Worm (Caenorhabditis elegans): Measurements from ENCODE around the gene sqv-8.

Gene sqv-8

DNA sequence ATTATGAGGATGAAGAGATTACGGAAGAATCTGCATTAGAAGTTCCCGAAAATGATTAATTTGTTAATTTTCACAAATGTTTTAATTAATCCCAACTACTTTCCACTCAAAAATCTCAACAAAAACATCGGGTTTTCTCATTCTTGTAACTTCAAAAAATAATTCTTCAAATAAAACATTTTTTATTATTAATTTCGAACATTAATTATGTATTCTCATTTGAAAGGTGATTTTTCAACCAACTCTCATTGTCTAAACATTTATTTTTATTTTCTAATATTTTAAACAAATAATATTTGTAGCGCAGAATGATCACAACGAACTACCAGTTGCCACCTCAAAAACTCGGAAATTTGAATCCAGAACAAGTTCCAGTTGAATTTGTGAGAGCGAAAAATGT is 24.5 kb downstream of the sqv-8 start, which contains the start of gene ZK1320.7:
ZK1320.7 (plus strand) TSS at position 301 of the 400 bp plus-strand sequence.
- TF ChIP-seq spr-1 (tag; optimal IDR thresholded peaks at IDR 0.05) (no peak), T20F7.1 (GFP tag; optimal IDR thresholded peaks at IDR 0.05) (no peak), lin-29 (GFP tag; IDR thresholded peaks at IDR 0.05) (no peak), F10B5.3 (tag; optimal IDR thresholded peaks at IDR 0.05) (no peak), ctbp-1 (GFP tag; IDR thresholded peaks at IDR 0.05) (no peak), nhr-48 (tag; optimal IDR thresholded peaks at IDR 0.05) (no peak), lin-1 (GFP tag; IDR thresholded peaks at IDR 0.05) (no peak), lin-39 (tag; optimal IDR thresholded peaks at IDR 0.05) (no peak), nhr-10 (tag; optimal IDR thresholded peaks at IDR 0.05) (no peak), snpc-1.2 (GFP tag; IDR thresholded peaks at IDR 0.05) (no peak), mdt-29 (GFP tag; IDR thresholded peaks at IDR 0.05) (no peak), Y48G9A.11 (GFP tag; IDR thresholded peaks at IDR 0.05) (no peak), arid-1 (GFP tag; conservative IDR thresholded peaks at IDR 0.05) (no peak)

DNA sequence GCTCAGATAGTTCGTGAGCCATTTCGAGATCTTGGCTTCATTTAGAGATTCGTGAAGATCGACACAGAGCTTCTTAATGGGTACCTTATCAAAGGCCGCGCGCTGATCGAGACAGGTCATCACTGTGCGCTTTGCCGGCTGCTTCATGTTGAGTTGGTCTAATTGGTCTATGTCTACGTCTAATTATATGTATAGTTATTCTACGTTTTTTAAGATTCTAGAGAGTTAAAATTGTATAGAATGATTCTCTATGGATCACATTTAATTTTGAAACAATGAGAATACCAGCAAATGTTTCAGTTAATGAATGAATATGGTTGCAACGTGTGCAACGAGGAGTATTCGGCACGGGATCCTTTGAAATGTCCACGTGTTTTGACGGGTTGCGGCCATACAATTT is 27.9 kb downstream of the sqv-8 start, which contains the start of gene arc-1:
arc-1 (plus strand) TSS at position 301 of the 400 bp plus-strand sequence.
- TF ChIP-seq ceh-32 (tag; optimal IDR thresholded peaks at IDR 0.05; ENCODE audit: poor library complexity) (no peak), lin-1 (GFP tag; IDR thresholded peaks at IDR 0.05) (no peak), nhr-10 (tag; optimal IDR thresholded peaks at IDR 0.05) (no peak), nhr-111 (GFP tag; optimal IDR thresholded peaks at IDR 0.05) (no peak), ztf-11 (tag; optimal IDR thresholded peaks at IDR 0.05) (no peak), D1046.2 (GFP tag; IDR thresholded peaks at IDR 0.05) (no peak), hif-1 (tag; optimal IDR thresholded peaks at IDR 0.05) (no peak), duxl-1 (tag; optimal IDR thresholded peaks at IDR 0.05; ENCODE audit: poor library complexity) (no peak), pha-4 (GFP tag; IDR thresholded peaks at IDR 0.05) (no peak), pha-4 (tag; optimal IDR thresholded peaks at IDR 0.05) (no peak), hmg-1.1 (GFP tag; IDR thresholded peaks at IDR 0.05) (no peak), ceh-62 (tag; optimal IDR thresholded peaks at IDR 0.05) (no peak)

DNA sequence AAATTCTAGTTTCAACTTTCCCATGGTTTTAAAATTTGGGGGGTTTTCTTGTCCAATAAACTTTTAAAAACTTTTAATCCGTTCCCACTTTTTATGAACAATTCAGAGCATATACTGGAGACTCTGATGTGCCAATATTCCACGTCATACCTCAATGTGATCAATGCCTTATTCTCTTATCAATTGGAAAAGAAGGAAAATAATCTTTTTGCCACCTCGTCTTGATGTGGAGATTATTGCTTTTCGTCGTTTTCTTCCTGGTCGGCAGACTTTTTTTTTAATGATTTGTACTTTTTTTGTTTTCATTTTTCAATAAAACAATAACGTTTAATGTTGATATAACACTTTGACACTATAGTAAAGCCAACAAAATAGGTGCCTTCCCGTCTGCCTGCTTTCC is 30.7 kb downstream of the sqv-8 start:
- TF ChIP-seq daf-16 (GFP tag; optimal IDR thresholded peaks at IDR 0.05) = no peak
- peak; percentile 24 for TF ChIP-seq daf-16 (tag; optimal IDR thresholded peaks at IDR 0.05)
- TF ChIP-seq ceh-62 (tag; optimal IDR thresholded peaks at IDR 0.05) = no peak
- peak; percentile 90 for TF ChIP-seq pqm-1 (tag; optimal IDR thresholded peaks at IDR 0.05)
- TF ChIP-seq dmd-6 (GFP tag; IDR thresholded peaks at IDR 0.05) = peak; percentile 19; the same call in 1 of the 2 replicates
- no peak for TF ChIP-seq nhr-6 (tag; optimal IDR thresholded peaks at IDR 0.05)
- peak in 1 of 2 experiments; percentile 21 for TF ChIP-seq lsy-2 (tag; optimal IDR thresholded peaks at IDR 0.05)
- TF ChIP-seq nhr-77 (tag; optimal IDR thresholded peaks at IDR 0.05) = peak; percentile 7
- TF ChIP-seq nhr-28 (tag; optimal IDR thresholded peaks at IDR 0.05) = peak; percentile 5
- TF ChIP-seq madf-9 (GFP tag; conservative IDR thresholded peaks at IDR 0.05) = no peak
- peak; percentile 56 for TF ChIP-seq dve-1 (tag; optimal IDR thresholded peaks at IDR 0.05; ENCODE audit: insufficient read depth)

DNA sequence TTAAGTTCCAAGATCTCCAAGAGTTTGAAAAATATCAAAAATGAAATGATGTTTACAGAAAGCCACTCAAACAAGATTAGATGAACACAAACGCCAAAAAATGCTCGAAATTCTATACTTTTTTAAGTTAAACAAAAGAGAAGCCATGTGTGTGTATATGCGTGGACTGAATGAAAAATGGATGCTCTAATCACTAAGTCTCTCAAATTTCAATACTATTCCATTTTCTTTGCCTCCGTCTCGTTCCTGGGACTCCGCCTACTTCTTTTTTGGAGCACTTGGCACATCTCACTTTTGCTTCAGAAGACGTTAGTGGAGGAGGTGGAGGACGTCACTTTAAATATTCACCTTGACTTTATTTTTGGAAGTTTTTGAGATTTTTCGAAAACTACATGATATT is 33.1 kb downstream of the sqv-8 start:
- TF ChIP-seq lsy-2 (tag; optimal IDR thresholded peaks at IDR 0.05) = peak in 1 of 2 experiments; percentile 5
- no peak for TF ChIP-seq lin-39 (tag; optimal IDR thresholded peaks at IDR 0.05)
- no peak for TF ChIP-seq lin-38 (GFP tag; IDR thresholded peaks at IDR 0.05)
- no peak for TF ChIP-seq dpl-1 (GFP tag; optimal IDR thresholded peaks at IDR 0.05)
- TF ChIP-seq nhr-10 (tag; optimal IDR thresholded peaks at IDR 0.05) = no peak
- TF ChIP-seq rbr-2 (tag; optimal IDR thresholded peaks at IDR 0.05) = no peak
- no peak for TF ChIP-seq unc-39 (tag; optimal IDR thresholded peaks at IDR 0.05)
- TF ChIP-seq mdt-29 (GFP tag; IDR thresholded peaks at IDR 0.05) = no peak
- no peak for TF ChIP-seq lim-7 (GFP tag; IDR thresholded peaks at IDR 0.05)
- TF ChIP-seq lin-29 (GFP tag; IDR thresholded peaks at IDR 0.05) = no peak
- no peak for TF ChIP-seq ceh-32 (tag; optimal IDR thresholded peaks at IDR 0.05; ENCODE audit: poor library complexity)
- no peak for TF ChIP-seq ztf-11 (tag; optimal IDR thresholded peaks at IDR 0.05)
- TF ChIP-seq zfp-2 (tag; optimal IDR thresholded peaks at IDR 0.05) = no peak
- no peak for TF ChIP-seq T26A8.4 (GFP tag; IDR thresholded peaks at IDR 0.05)
- no peak for TF ChIP-seq nhr-28 (tag; optimal IDR thresholded peaks at IDR 0.05)
- TF ChIP-seq aha-1 (tag) = peak; percentile 7
- TF ChIP-seq set-16 (GFP tag; IDR thresholded peaks at IDR 0.05) = no peak
- TF ChIP-seq hmg-1.1 (GFP tag; IDR thresholded peaks at IDR 0.05) = 0 out of 2 replicates have a peak, but pooled peaks have one; percentile 28
- TF ChIP-seq egl-43 (GFP tag; IDR thresholded peaks at IDR 0.05) = no peak
- no peak for TF ChIP-seq ceh-20 (GFP tag; IDR thresholded peaks at IDR 0.05)
- TF ChIP-seq lir-3 (tag; optimal IDR thresholded peaks at IDR 0.05) = no peak
- TF ChIP-seq Y105C5A.15 (GFP tag; IDR thresholded peaks at IDR 0.05) = no peak
